Worm (Caenorhabditis elegans): Measurements from ENCODE around the gene F45E1.4.

Gene F45E1.4

DNA sequence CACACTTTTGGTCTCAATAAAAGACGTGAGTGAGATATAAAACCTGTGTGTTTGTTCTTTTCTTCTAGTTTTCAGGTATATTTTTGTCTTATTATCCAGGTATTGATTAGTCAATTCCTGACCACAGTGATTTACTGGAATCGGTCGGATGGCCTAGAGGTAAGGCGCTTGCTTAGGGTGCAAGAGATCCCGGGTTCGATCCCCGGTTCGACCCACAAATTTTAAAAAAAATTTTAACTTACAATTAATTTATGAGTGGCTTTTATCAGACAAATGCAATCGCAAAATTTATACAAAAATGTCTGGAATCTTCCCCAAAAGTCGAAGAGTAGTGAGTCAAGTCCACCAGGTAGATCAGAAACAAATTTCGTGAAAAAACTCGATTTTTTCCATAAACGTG is 51.6 kb downstream of the F45E1.4 start:
- TF ChIP-seq mab-9 (GFP tag; IDR thresholded peaks at IDR 0.05) = no peak
- no peak for TF ChIP-seq ztf-11 (tag; optimal IDR thresholded peaks at IDR 0.05)
- TF ChIP-seq C16A3.4 (tag; optimal IDR thresholded peaks at IDR 0.05) = no peak
- TF ChIP-seq Y116A8C.19 (tag; optimal IDR thresholded peaks at IDR 0.05; ENCODE audit: borderline replicate concordance) = no peak
- TF ChIP-seq snpc-4 (tag; optimal IDR thresholded peaks at IDR 0.05) = no peak
- TF ChIP-seq dpl-1 (GFP tag; optimal IDR thresholded peaks at IDR 0.05) = no peak
- no peak for TF ChIP-seq ceh-88 (GFP tag; IDR thresholded peaks at IDR 0.05)
- no peak for TF ChIP-seq mep-1 (tag; optimal IDR thresholded peaks at IDR 0.05)
- no peak for TF ChIP-seq fkh-8 (tag; optimal IDR thresholded peaks at IDR 0.05)
- no peak for TF ChIP-seq unc-98 (GFP tag; IDR thresholded peaks at IDR 0.05)
- TF ChIP-seq vab-15 (tag; optimal IDR thresholded peaks at IDR 0.05) = no peak
- no peak for TF ChIP-seq nhr-71 (tag; optimal IDR thresholded peaks at IDR 0.05)
- no peak for TF ChIP-seq pax-3 (tag; optimal IDR thresholded peaks at IDR 0.05)
- TF ChIP-seq blmp-1 (tag; optimal IDR thresholded peaks at IDR 0.05) = no peak
- no peak for TF ChIP-seq nhr-237 (tag; optimal IDR thresholded peaks at IDR 0.05)
- TF ChIP-seq pag-3 (tag; optimal IDR thresholded peaks at IDR 0.05; ENCODE audit: borderline replicate concordance, insufficient read depth) = no peak
- TF ChIP-seq lin-15B (tag; optimal IDR thresholded peaks at IDR 0.05) = no peak
- TF ChIP-seq egl-27 (tag; optimal IDR thresholded peaks at IDR 0.05) = no peak
